Fruit fly (Drosophila melanogaster) whole organism, embryonic: ENCODE data around the gene CG8925.

ENCODE experiments used
- Atf-2 ChIP-seq: fragments of 200-800 bp; sonication (Bioruptor generic); optimal IDR thresholded peaks from 2 replicates; lab custom pipeline; 2016; ENCODE audit warnings: missing biosample characterization, missing genetic modification characterization
- Atf3 ChIP-seq: fragments of 200-800 bp; sonication (Bioruptor generic); optimal IDR thresholded peaks from 3 replicates; lab custom pipeline; 2016; ENCODE audit warnings: missing biosample characterization, missing genetic modification characterization
- Bgb ChIP-seq: fragments of 200-800 bp; sonication (Bioruptor generic); IDR thresholded peaks from 2 replicates; pipeline ENCODE4 v1.3.6; 2022; ENCODE audit warnings: missing biosample characterization, missing genetic modification characterization; ENCODE audit not compliant: partially characterized antibody
- Bteb2 ChIP-seq: fragments of 200-800 bp; sonication (Bioruptor generic); optimal IDR thresholded peaks from 2 replicates; lab custom pipeline; 2016; ENCODE audit warnings: missing biosample characterization, missing genetic modification characterization
- CG10321 ChIP-seq: fragments of 200-800 bp; sonication (Bioruptor generic); IDR thresholded peaks from 2 replicates; pipeline ENCODE4 v1.3.6; 2022; ENCODE audit warnings: missing biosample characterization, missing genetic modification characterization
- CG10462 ChIP-seq: fragments of 200-800 bp; sonication (Bioruptor generic); optimal IDR thresholded peaks from 2 replicates; lab custom pipeline; 2016; ENCODE audit warnings: missing biosample characterization, missing genetic modification characterization
- CG10959 ChIP-seq: fragments of 200-800 bp; sonication (Bioruptor generic); IDR thresholded peaks from 2 replicates; pipeline ENCODE4 v1.3.6; 2022; ENCODE audit warnings: missing biosample characterization, missing genetic modification characterization
- CG10979 ChIP-seq: fragments of 200-800 bp; sonication (Bioruptor generic); optimal IDR thresholded peaks from 2 replicates; lab custom pipeline; 2018; ENCODE audit warnings: missing biosample characterization, mild to moderate bottlenecking, missing genetic modification characterization, moderate library complexity
- CG12219 ChIP-seq: fragments of 200-800 bp; sonication (Bioruptor generic); optimal IDR thresholded peaks from 3 replicates; lab custom pipeline; 2018; ENCODE audit warnings: missing biosample characterization, mild to moderate bottlenecking, missing genetic modification characterization
- CG12769 ChIP-seq: fragments of 200-800 bp; sonication (Bioruptor generic); optimal IDR thresholded peaks from 2 replicates; lab custom pipeline; 2019; ENCODE audit warnings: missing biosample characterization, mild to moderate bottlenecking, missing genetic modification characterization, moderate library complexity
- CG13624 ChIP-seq: fragments of 200-800 bp; sonication (Bioruptor generic); optimal IDR thresholded peaks from 2 replicates; lab custom pipeline; 2016; ENCODE audit warnings: missing biosample characterization, missing genetic modification characterization
- CG14667 ChIP-seq: fragments of 200-800 bp; sonication (Bioruptor generic); IDR thresholded peaks from 2 replicates; pipeline ENCODE4 v1.3.6; 2022; ENCODE audit warnings: missing biosample characterization, missing genetic modification characterization
- CG1647 ChIP-seq: fragments of 200-800 bp; sonication (Bioruptor generic); optimal IDR thresholded peaks from 3 replicates; lab custom pipeline; 2016; ENCODE audit warnings: missing biosample characterization, missing genetic modification characterization
- CG16813 ChIP-seq: fragments of 200-800 bp; sonication (Bioruptor generic); IDR thresholded peaks from 3 replicates; pipeline ENCODE4 v1.3.6; 2022; ENCODE audit warnings: missing biosample characterization, missing genetic modification characterization; ENCODE audit not compliant: partially characterized antibody
- CG16815 ChIP-seq: fragments of 200-800 bp; sonication (Bioruptor generic); optimal IDR thresholded peaks from 3 replicates; lab custom pipeline; 2017; ENCODE audit warnings: missing biosample characterization, mild to moderate bottlenecking, missing genetic modification characterization
- CG17359 ChIP-seq: fragments of 200-800 bp; sonication (Bioruptor generic); optimal IDR thresholded peaks from 3 replicates; lab custom pipeline; 2018; ENCODE audit warnings: missing biosample characterization, mild to moderate bottlenecking, missing genetic modification characterization, moderate library complexity
- CG18764 ChIP-seq: fragments of 200-800 bp; sonication (Bioruptor generic); optimal IDR thresholded peaks from 3 replicates; lab custom pipeline; 2016; ENCODE audit warnings: missing biosample characterization, missing genetic modification characterization
- CG2202 ChIP-seq: fragments of 200-800 bp; sonication (Bioruptor generic); optimal IDR thresholded peaks from 2 replicates; lab custom pipeline; 2018; ENCODE audit warnings: missing biosample characterization, mild to moderate bottlenecking, missing genetic modification characterization
- CG2712 ChIP-seq: fragments of 200-800 bp; optimal IDR thresholded peaks from 3 replicates; lab custom pipeline; 2019; ENCODE audit warnings: missing biosample characterization, mild to moderate bottlenecking, missing genetic modification characterization, moderate library complexity
- CG3281 ChIP-seq: fragments of 200-800 bp; sonication (Bioruptor generic); optimal IDR thresholded peaks from 3 replicates; lab custom pipeline; 2017; ENCODE audit warnings: missing biosample characterization, mild to moderate bottlenecking, missing genetic modification characterization
- CG34376 ChIP-seq: fragments of 200-800 bp; sonication (Bioruptor generic); optimal IDR thresholded peaks from 2 replicates; lab custom pipeline; 2018; ENCODE audit warnings: missing biosample characterization, mild to moderate bottlenecking, missing genetic modification characterization
- CG3726 ChIP-seq: fragments of 200-800 bp; sonication (Bioruptor generic); IDR thresholded peaks from 3 replicates; pipeline ENCODE4, ENCODE4 v1.3.6; 2022; ENCODE audit warnings: missing biosample characterization, missing genetic modification characterization
- CG4820 ChIP-seq: fragments of 200-800 bp; sonication (Bioruptor generic); optimal IDR thresholded peaks from 3 replicates; lab custom pipeline; 2016; ENCODE audit warnings: missing biosample characterization, missing genetic modification characterization
- CG5245 ChIP-seq: fragments of 200-800 bp; sonication (Bioruptor generic); optimal IDR thresholded peaks from 3 replicates; lab custom pipeline; 2016; ENCODE audit warnings: missing biosample characterization, missing genetic modification characterization
- CG5953 ChIP-seq: fragments of 200-800 bp; sonication (Bioruptor generic); IDR thresholded peaks from 2 replicates; pipeline ENCODE4 v1.3.6; 2022; ENCODE audit warnings: missing biosample characterization, missing genetic modification characterization
- CG6654 ChIP-seq: fragments of 200-800 bp; sonication (Bioruptor generic); optimal IDR thresholded peaks from 2 replicates; lab custom pipeline; 2017; ENCODE audit warnings: missing biosample characterization, mild to moderate bottlenecking, missing genetic modification characterization
- CG7928 ChIP-seq: fragments of 200-800 bp; sonication (Bioruptor generic); optimal IDR thresholded peaks from 2 replicates; lab custom pipeline; 2017; ENCODE audit warnings: missing biosample characterization, mild to moderate bottlenecking, missing genetic modification characterization
- CG8089 ChIP-seq: fragments of 200-800 bp; sonication (Bioruptor generic); optimal IDR thresholded peaks from 3 replicates; lab custom pipeline; 2016; ENCODE audit warnings: missing biosample characterization, missing genetic modification characterization
- MESR4 ChIP-seq: fragments of 200-800 bp; sonication (Bioruptor generic); optimal IDR thresholded peaks from 2 replicates; lab custom pipeline; 2018; ENCODE audit warnings: missing biosample characterization, mild to moderate bottlenecking, missing genetic modification characterization, moderate library complexity
- Mes4 ChIP-seq: fragments of 200-800 bp; sonication (Bioruptor generic); optimal IDR thresholded peaks from 2 replicates; lab custom pipeline; 2016; ENCODE audit warnings: missing biosample characterization, missing genetic modification characterization
- Mrtf ChIP-seq: fragments of 200-800 bp; sonication (Bioruptor generic); IDR thresholded peaks from 3 replicates; pipeline ENCODE4 v1.3.6; 2022; ENCODE audit warnings: missing biosample characterization, missing genetic modification characterization
- NC2β ChIP-seq: fragments of 200-800 bp; sonication (Bioruptor generic); optimal IDR thresholded peaks from 2 replicates; lab custom pipeline; 2016; ENCODE audit warnings: missing biosample characterization, missing genetic modification characterization
- Oli ChIP-seq: fragments of 200-800 bp; sonication (Bioruptor generic); optimal IDR thresholded peaks from 2 replicates; lab custom pipeline; 2018; ENCODE audit warnings: missing biosample characterization, mild to moderate bottlenecking, missing genetic modification characterization, moderate library complexity
- Optix ChIP-seq: fragments of 200-800 bp; sonication (Bioruptor generic); IDR thresholded peaks from 3 replicates; pipeline ENCODE4 v1.3.6; 2022; ENCODE audit warnings: missing biosample characterization, missing genetic modification characterization
- PHDP ChIP-seq: fragments of 200-800 bp; sonication (Bioruptor generic); optimal IDR thresholded peaks from 3 replicates; lab custom pipeline; 2018; ENCODE audit warnings: missing biosample characterization, mild to moderate bottlenecking, missing genetic modification characterization, moderate library complexity
- Sox102F ChIP-seq: fragments of 200-800 bp; sonication (Bioruptor generic); optimal IDR thresholded peaks from 2 replicates; lab custom pipeline; 2018; ENCODE audit warnings: missing biosample characterization, mild to moderate bottlenecking, missing genetic modification characterization, moderate library complexity
- Trl ChIP-seq, 3 experiments: fragments of >200 bp in 2 of 3; fragments of 200-800 bp in 1 of 3; sonication (Bioruptor generic) in 1 of 3; optimal IDR thresholded peaks; 2 replicates in 1 of 3; 3 replicates in 2 of 3; lab custom pipeline; 2016 to 2017; ENCODE audit warnings: missing biosample characterization in 1 of 3, missing genetic modification characterization in 1 of 3
- Xbp1 ChIP-seq: fragments of 200-800 bp; sonication (Bioruptor generic); optimal IDR thresholded peaks from 3 replicates; lab custom pipeline; 2016; ENCODE audit warnings: missing biosample characterization, mild to moderate bottlenecking, missing genetic modification characterization
- disco-r ChIP-seq: fragments of 200-800 bp; sonication (Bioruptor generic); optimal IDR thresholded peaks from 2 replicates; lab custom pipeline; 2016; ENCODE audit warnings: missing biosample characterization, missing genetic modification characterization
- en ChIP-seq: fragments of 200-800 bp; sonication (Bioruptor generic); optimal IDR thresholded peaks from 2 replicates; lab custom pipeline; 2016; ENCODE audit warnings: missing biosample characterization, missing genetic modification characterization
- esg ChIP-seq: fragments of 200-800 bp; sonication (Bioruptor generic); conservative IDR thresholded peaks from 2 replicates; pipeline ENCODE4 v1.3.6; 2022; ENCODE audit warnings: missing biosample characterization, missing genetic modification characterization
- gfzf ChIP-seq: fragments of 200-800 bp; sonication (Bioruptor generic); optimal IDR thresholded peaks from 2 replicates; lab custom pipeline; 2016; ENCODE audit warnings: missing biosample characterization, mild to moderate bottlenecking, missing genetic modification characterization, moderate library complexity
- ham ChIP-seq: fragments of 200-800 bp; sonication (Bioruptor generic); IDR thresholded peaks from 2 replicates; pipeline ENCODE4 v1.3.6; 2022; ENCODE audit warnings: missing biosample characterization, missing genetic modification characterization
- hth ChIP-seq: fragments of >200 bp; optimal IDR thresholded peaks from 2 replicates; lab custom pipeline; 2017; ENCODE audit warnings: inconsistent platforms
- lmd ChIP-seq: fragments of 200-800 bp; sonication (Bioruptor generic); IDR thresholded peaks from 2 replicates; pipeline ENCODE4 v1.3.6; 2022; ENCODE audit warnings: missing biosample characterization, missing genetic modification characterization
- maf-S ChIP-seq: fragments of 200-800 bp; sonication (Bioruptor generic); optimal IDR thresholded peaks from 2 replicates; lab custom pipeline; 2016; ENCODE audit warnings: missing biosample characterization, missing genetic modification characterization
- repo ChIP-seq: fragments of 200-800 bp; sonication (Bioruptor generic); optimal IDR thresholded peaks from 2 replicates; lab custom pipeline; 2016; ENCODE audit warnings: missing biosample characterization, missing genetic modification characterization
- sens ChIP-seq: fragments of 200-800 bp; sonication (Bioruptor generic); peaks from one replicate; lab custom pipeline; 2016; ENCODE audit warnings: missing biosample characterization, missing genetic modification characterization
- sr ChIP-seq: fragments of 200-800 bp; sonication (Bioruptor generic); IDR thresholded peaks from 3 replicates; pipeline ENCODE4 v1.3.6; 2022; ENCODE audit warnings: missing biosample characterization, missing genetic modification characterization
- tna ChIP-seq: fragments of 200-800 bp; sonication (Bioruptor generic); IDR thresholded peaks from 2 replicates; pipeline ENCODE4 v1.3.6; 2022; ENCODE audit warnings: missing biosample characterization, missing genetic modification characterization; ENCODE audit not compliant: partially characterized antibody

The CG8925 gene

dm6 chr3R:16222300-16222903 is 50.6 kb downstream of the CG8925 start (continued):
- TF ChIP-seq CG10321 (peak; percentile 87), sr (GFP tag; lab: Robert Waterston, UW) (peak; percentile 99), CG18764 (GFP tag; lab: Kevin White, UChicago) (peak; percentile 99), CG16813 (no peak; the same call in 2 of the 3 replicates), Mes4 (GFP tag; lab: Kevin White, UChicago) (peak; percentile 99), repo (GFP tag; lab: Kevin White, UChicago) (peak; percentile 99), CG3281 (GFP tag; lab: Kevin White, UChicago) (peak; percentile 97), CG10462 (GFP tag; lab: Kevin White, UChicago) (peak; percentile 97), CG34376 (GFP tag; lab: Kevin White, UChicago) (peak; percentile 97), maf-S (GFP tag; lab: Kevin White, UChicago) (peak; percentile 99), ham (GFP tag; lab: Robert Waterston, UW) (peak; percentile 98), Atf3 (GFP tag; lab: Kevin White, UChicago) (peak; percentile 99), PHDP (peak; percentile 99), CG12219 (GFP tag; lab: Kevin White, UChicago) (peak; percentile 99), Trl (optimal IDR thresholded peaks at IDR 0.05; lab: Kevin White, UChicago) (peak in 1 of 2 experiments; percentile 17), Trl (GFP tag; optimal IDR thresholded peaks at IDR 0.05; lab: Kevin White, UChicago) (peak; percentile 100), sens (GFP tag; lab: Kevin White, UChicago) (peak; percentile 100), CG13624 (GFP tag; lab: Kevin White, UChicago) (peak; percentile 99), CG2712 (peak; percentile 99), CG14667 (GFP tag; lab: Robert Waterston, UW) (peak; percentile 100), CG16815 (GFP tag; lab: Kevin White, UChicago) (peak; percentile 97), Mrtf (peak; percentile 100), NC2β (peak; percentile 99), CG10979 (tag; lab: Kevin White, UChicago) (peak; percentile 98), esg (GFP tag; lab: Robert Waterston, UW) (peak; percentile 100), CG1647 (peak; percentile 100), CG5953 (GFP tag; lab: Robert Waterston, UW) (peak; percentile 100), disco-r (peak; percentile 99), CG10959 (GFP tag; lab: Robert Waterston, UW) (peak; percentile 99), Sox102F (GFP tag; lab: Kevin White, UChicago) (peak; percentile 100), CG2202 (peak; percentile 98), Optix (GFP tag; lab: Robert Waterston, UW) (peak; percentile 100), CG3726 (GFP tag; lab: Robert Waterston, UW) (peak; percentile 99), lmd (GFP tag; lab: Robert Waterston, UW) (peak; percentile 100), Bgb (GFP tag; lab: Robert Waterston, UW) (peak; percentile 60), tna (GFP tag; lab: Robert Waterston, UW) (peak; percentile 63; the same call in 1 of the 2 replicates), CG12769 (tag; lab: Kevin White, UChicago) (peak; percentile 100), hth (lab: Kevin White, UChicago) (no peak), MESR4 (GFP tag; lab: Kevin White, UChicago) (peak; percentile 92), Xbp1 (GFP tag; lab: Kevin White, UChicago) (peak; percentile 100), CG5245 (GFP tag; lab: Kevin White, UChicago) (peak; percentile 100), CG6654 (GFP tag; lab: Kevin White, UChicago) (peak; percentile 93), CG7928 (GFP tag; lab: Kevin White, UChicago) (peak; percentile 82), en (GFP tag; lab: Kevin White, UChicago) (peak; percentile 99), gfzf (GFP tag; lab: Kevin White, UChicago) (peak; percentile 49), Bteb2 (GFP tag; lab: Kevin White, UChicago) (peak; percentile 98), Oli (peak; percentile 99), CG8089 (peak; percentile 99), CG4820 (GFP tag; lab: Kevin White, UChicago) (peak; percentile 99), CG17359 (tag; lab: Kevin White, UChicago) (peak; percentile 100), Atf-2 (GFP tag; lab: Kevin White, UChicago) (peak; percentile 99)
